Fruit fly (Drosophila melanogaster): ENCODE data around the gene RpL40.

The RpL40 gene

DNA sequence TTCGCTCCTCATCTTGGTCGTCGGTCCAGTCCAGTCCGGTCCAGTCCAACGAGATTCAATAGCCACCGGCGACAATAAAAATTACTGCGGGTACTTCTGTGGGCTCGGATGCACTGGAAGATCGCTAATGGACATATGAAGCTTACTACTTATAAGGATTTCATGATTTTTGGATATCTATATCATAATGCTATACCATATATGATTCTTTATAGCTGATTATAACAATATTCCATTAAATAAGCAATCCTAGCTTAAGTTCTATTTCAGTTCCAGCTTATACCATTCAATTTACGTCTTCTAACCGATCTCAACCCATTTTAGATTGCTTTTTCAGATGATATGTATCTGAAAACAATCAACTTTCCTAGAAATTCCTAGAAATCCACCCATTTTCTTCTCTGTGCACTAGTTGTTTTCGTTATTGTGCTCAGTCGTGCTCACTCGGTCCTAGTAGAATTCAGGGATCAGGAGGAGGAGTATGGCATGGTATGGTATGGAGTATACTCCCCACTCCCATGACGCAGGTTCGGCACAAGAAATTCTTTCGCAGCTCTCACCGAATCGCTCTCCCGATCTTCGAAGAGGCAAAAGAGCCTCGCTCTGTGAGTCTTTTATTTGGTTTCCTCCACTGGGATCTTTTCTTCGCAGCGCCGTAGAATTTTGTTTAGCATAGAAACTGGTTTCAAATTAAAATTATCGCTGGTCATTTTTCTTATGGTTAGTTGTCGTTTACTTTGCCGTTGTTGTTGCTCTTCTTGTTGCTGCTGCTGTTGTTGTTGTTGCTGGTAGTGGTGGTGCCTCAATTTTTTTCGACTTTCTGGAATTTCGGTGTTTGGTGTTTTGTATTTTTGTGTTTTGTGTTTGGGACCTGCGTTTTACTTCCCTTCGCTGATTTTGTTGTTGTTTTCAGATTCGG, 5.2 kb upstream of the RpL40 start (continued):
- TF ChIP-seq CG10431 (GFP tag; optimal IDR thresholded peaks at IDR 0.05) (no peak), CG16815 (GFP tag; optimal IDR thresholded peaks at IDR 0.05) (peak; percentile 27), nom (GFP tag; optimal IDR thresholded peaks at IDR 0.05) (peak; percentile 71), sug (tag; optimal IDR thresholded peaks at IDR 0.05) (no peak), fd102C (GFP tag; optimal IDR thresholded peaks at IDR 0.05) (no peak), CG4617 (GFP tag; optimal IDR thresholded peaks at IDR 0.05; ENCODE audit: borderline replicate concordance) (no peak), pros (GFP tag; optimal IDR thresholded peaks at IDR 0.05) (peak; percentile 71), CG31441 (GFP tag; IDR thresholded peaks at IDR 0.05) (peak; percentile 39; the same call in 1 of the 2 replicates), CG31388 (GFP tag; optimal IDR thresholded peaks at IDR 0.05) (no peak), gce (GFP tag; IDR thresholded peaks at IDR 0.05) (no peak), salm (tag; optimal IDR thresholded peaks at IDR 0.05) (no peak), Aef1 (GFP tag; IDR thresholded peaks at IDR 0.05) (no peak), Spps (tag; optimal IDR thresholded peaks at IDR 0.05) (peak; percentile 44), CG4424 (GFP tag; optimal IDR thresholded peaks at IDR 0.05) (peak; percentile 60), CG4820 (GFP tag; optimal IDR thresholded peaks at IDR 0.05) (no peak), CG8388 (GFP tag; optimal IDR thresholded peaks at IDR 0.05) (no peak), yki (optimal IDR thresholded peaks at IDR 0.05) (peak; percentile 6), CG1233 (GFP tag; optimal IDR thresholded peaks at IDR 0.05) (no peak), phol (tag; optimal IDR thresholded peaks at IDR 0.05) (peak; percentile 66), CG2678 (tag; optimal IDR thresholded peaks at IDR 0.05) (peak; percentile 11), zf30C (GFP tag; optimal IDR thresholded peaks at IDR 0.05) (no peak), CG42726 (GFP tag; IDR thresholded peaks at IDR 0.05; ENCODE audit: partially characterized antibody) (no peak), cas (GFP tag; IDR thresholded peaks at IDR 0.05) (no peak), Xrp1 (GFP tag; IDR thresholded peaks at IDR 0.05) (peak; percentile 58), kay (GFP tag; optimal IDR thresholded peaks at IDR 0.05) (no peak), Pdp1 (GFP tag; optimal IDR thresholded peaks at IDR 0.05) (no peak), Dip2 (GFP tag; IDR thresholded peaks at IDR 0.05) (no peak), dmrt11E (tag; optimal IDR thresholded peaks at IDR 0.05) (peak; percentile 76), HmgZ (tag; optimal IDR thresholded peaks at IDR 0.05) (no peak), en (GFP tag; optimal IDR thresholded peaks at IDR 0.05) (no peak), Trl (optimal IDR thresholded peaks at IDR 0.05) (peak; percentile 30 to 57), Trl (GFP tag; optimal IDR thresholded peaks at IDR 0.05) (no peak), Lim3 (GFP tag; IDR thresholded peaks at IDR 0.05) (no peak), CG17568 (GFP tag; optimal IDR thresholded peaks at IDR 0.05) (no peak), CG1603 (tag; optimal IDR thresholded peaks at IDR 0.05) (no peak), Hr51 (GFP tag; optimal IDR thresholded peaks at IDR 0.05) (no peak), vvl (GFP tag; IDR thresholded peaks at IDR 0.05) (no peak), CG12391 (tag; optimal IDR thresholded peaks at IDR 0.05) (peak; percentile 1), fd96Cb (tag; optimal IDR thresholded peaks at IDR 0.05) (peak; percentile 26), CG6175 (GFP tag; IDR thresholded peaks at IDR 0.05) (peak; percentile 56; the same call in 1 of the 3 replicates), Doc3 (GFP tag; IDR thresholded peaks at IDR 0.05; ENCODE audit: partially characterized antibody) (no peak), chif (GFP tag; optimal IDR thresholded peaks at IDR 0.05) (peak in 1 of 2 experiments; percentile 19), D19A (tag; optimal IDR thresholded peaks at IDR 0.05) (no peak), sqz (GFP tag; optimal IDR thresholded peaks at IDR 0.05) (peak; percentile 78), cg (GFP tag; optimal IDR thresholded peaks at IDR 0.05) (peak; percentile 28), amos (GFP tag; IDR thresholded peaks at IDR 0.05; ENCODE audit: partially characterized antibody) (0 out of 2 replicates have a peak, but pooled peaks have one; percentile 9), tio (GFP tag; optimal IDR thresholded peaks at IDR 0.05) (peak; percentile 35), mam (GFP tag; optimal IDR thresholded peaks at IDR 0.05) (no peak), Dbx (GFP tag; IDR thresholded peaks at IDR 0.05) (no peak)

Data from whole organism, embryonic.